Fruit fly (Drosophila melanogaster): ENCODE data around the gene CG12605.

The CG12605 gene

dm6 chr3L:3928943-3929785 is 35.4 kb downstream of the CG12605 start (continued):
- TF ChIP-seq BEAF-32 (GFP tag; optimal IDR thresholded peaks at IDR 0.05) (no peak), onecut (GFP tag; IDR thresholded peaks at IDR 0.05) (no peak), kah (GFP tag; optimal IDR thresholded peaks at IDR 0.05) (no peak), lab (GFP tag; optimal IDR thresholded peaks at IDR 0.05) (peak; percentile 39), chinmo (GFP tag; IDR thresholded peaks at IDR 0.05; ENCODE audit: partially characterized antibody) (peak; percentile 35; the same call in 1 of the 4 replicates), cas (GFP tag; IDR thresholded peaks at IDR 0.05) (no peak), CG8290 (GFP tag; optimal IDR thresholded peaks at IDR 0.05) (no peak), CG8290 (tag; optimal IDR thresholded peaks at IDR 0.05) (peak in 1 of 2 experiments; percentile 43)

dm6 chr3L:3928205-3928942 is 36.2 kb downstream of the CG12605 start:
- TF ChIP-seq NfI (GFP tag; optimal IDR thresholded peaks at IDR 0.05): peak; percentile 92
- TF ChIP-seq CG34224 (GFP tag; IDR thresholded peaks at IDR 0.05; ENCODE audit: partially characterized antibody): no peak
- peak; percentile 87 for TF ChIP-seq Poxn (GFP tag; IDR thresholded peaks at IDR 0.05)
- TF ChIP-seq CG7271 (tag; optimal IDR thresholded peaks at IDR 0.05): no peak
- TF ChIP-seq CG33213 (GFP tag; optimal IDR thresholded peaks at IDR 0.05): peak; percentile 74
- peak; percentile 61 for TF ChIP-seq slou (GFP tag; optimal IDR thresholded peaks at IDR 0.05)
- peak; percentile 87 for TF ChIP-seq CG31224 (GFP tag; IDR thresholded peaks at IDR 0.05)
- TF ChIP-seq ase (GFP tag; IDR thresholded peaks at IDR 0.05): peak; percentile 76; the same call in 1 of the 3 replicates
- peak; percentile 53 for TF ChIP-seq NC2α (GFP tag; optimal IDR thresholded peaks at IDR 0.05)
- peak; percentile 85 for TF ChIP-seq CG1792 (GFP tag; optimal IDR thresholded peaks at IDR 0.05)
- peak; percentile 92 for TF ChIP-seq Fer3 (tag; optimal IDR thresholded peaks at IDR 0.05)
- TF ChIP-seq D19A (tag; optimal IDR thresholded peaks at IDR 0.05): peak; percentile 62
- TF ChIP-seq Jarid2 (GFP tag; optimal IDR thresholded peaks at IDR 0.05): peak; percentile 64
- no peak for TF ChIP-seq sna (GFP tag; IDR thresholded peaks at IDR 0.05; ENCODE audit: partially characterized antibody)
- peak; percentile 25 for TF ChIP-seq CG2875 (GFP tag; optimal IDR thresholded peaks at IDR 0.05)
- TF ChIP-seq CG2678 (tag; optimal IDR thresholded peaks at IDR 0.05): peak; percentile 94
- peak; percentile 70; the same call in 2 of the 3 replicates for TF ChIP-seq CG17361 (GFP tag; IDR thresholded peaks at IDR 0.05)
- peak; percentile 57 for TF ChIP-seq CG7928 (GFP tag; optimal IDR thresholded peaks at IDR 0.05)
- peak; percentile 57 for TF ChIP-seq Hmx (GFP tag; optimal IDR thresholded peaks at IDR 0.05)
- TF ChIP-seq H15 (GFP tag; IDR thresholded peaks at IDR 0.05): peak; percentile 76; the same call in 2 of the 3 replicates
- no peak for TF ChIP-seq dan (GFP tag; IDR thresholded peaks at IDR 0.05)
- TF ChIP-seq ara (GFP tag; IDR thresholded peaks at IDR 0.05): peak; percentile 62; the same call in 1 of the 2 replicates
- peak; percentile 86 to 89 for TF ChIP-seq dpn (GFP tag; optimal IDR thresholded peaks at IDR 0.05)
- peak; percentile 79 for TF ChIP-seq CG12942 (GFP tag; optimal IDR thresholded peaks at IDR 0.05)
- TF ChIP-seq CG7357 (GFP tag; IDR thresholded peaks at IDR 0.05): peak; percentile 66
- peak; percentile 84 for TF ChIP-seq CG17328 (GFP tag; IDR thresholded peaks at IDR 0.05)
- peak; percentile 85 for TF ChIP-seq CG12071 (GFP tag; optimal IDR thresholded peaks at IDR 0.05)
- TF ChIP-seq Dip2 (GFP tag; IDR thresholded peaks at IDR 0.05): no peak
- TF ChIP-seq cad (GFP tag; optimal IDR thresholded peaks at IDR 0.05): no peak
- peak; percentile 79 for TF ChIP-seq Bdp1 (GFP tag; optimal IDR thresholded peaks at IDR 0.05)
- TF ChIP-seq Rfx (GFP tag; IDR thresholded peaks at IDR 0.05): peak; percentile 95
- peak; percentile 90 for TF ChIP-seq CoRest (tag; optimal IDR thresholded peaks at IDR 0.05)
- peak; percentile 90 for TF ChIP-seq CG10366 (GFP tag; IDR thresholded peaks at IDR 0.05)
- TF ChIP-seq CG10543 (GFP tag; optimal IDR thresholded peaks at IDR 0.05): peak; percentile 88
- TF ChIP-seq HmgD (GFP tag; optimal IDR thresholded peaks at IDR 0.05): peak; percentile 18
- TF ChIP-seq hb (GFP tag; IDR thresholded peaks at IDR 0.05; ENCODE audit: partially characterized antibody): no peak
- TF ChIP-seq CG9797 (GFP tag; optimal IDR thresholded peaks at IDR 0.05): no peak
- TF ChIP-seq CG2202 (tag; optimal IDR thresholded peaks at IDR 0.05): peak; percentile 5
- peak; percentile 86 for TF ChIP-seq CG6175 (GFP tag; IDR thresholded peaks at IDR 0.05)
